Worm (Caenorhabditis elegans) whole organism, L4 larva: ENCODE data around the gene dod-20.

ENCODE experiments used
- ZK337.2 ChIP-seq: fragments of 200-800 bp; sonication (Bioruptor generic); IDR thresholded peaks from 2 replicates; pipeline ENCODE4 v1.3.6; 2022; ENCODE audit warnings: missing genetic modification reagents, missing genetic modification characterization, missing compliant biosample characterization
- ZK546.5 ChIP-seq, 2 experiments: sonication (generic microtip); optimal IDR thresholded peaks; 2 replicates each; lab custom pipeline; 2017; ENCODE audit warnings: missing biosample characterization in 2 of 2, missing genetic modification characterization in 2 of 2
- ama-1 ChIP-seq: fragments of 150-350 bp; optimal IDR thresholded peaks from 2 replicates; lab custom pipeline; 2014; ENCODE audit warnings: inconsistent platforms, mixed read lengths
- duxl-1 ChIP-seq: sonication (generic microtip); optimal IDR thresholded peaks from 2 replicates; lab custom pipeline; 2016; ENCODE audit warnings: mild to moderate bottlenecking, missing genetic modification characterization, moderate library complexity, missing compliant biosample characterization; ENCODE audit not compliant: poor library complexity
- lir-3 ChIP-seq: sonication (generic microtip); optimal IDR thresholded peaks from 2 replicates; lab custom pipeline; 2016; ENCODE audit warnings: mild to moderate bottlenecking, missing genetic modification characterization, missing compliant biosample characterization
- nhr-6 ChIP-seq: fragments of 150-350 bp; optimal IDR thresholded peaks from 2 replicates; lab custom pipeline; 2014; ENCODE audit warnings: missing biosample characterization, missing genetic modification characterization
- snpc-4 ChIP-seq: fragments of 150-350 bp; optimal IDR thresholded peaks from 2 replicates; lab custom pipeline; 2014; ENCODE audit warnings: missing biosample characterization, missing genetic modification characterization
- unc-39 ChIP-seq: sonication (generic microtip); optimal IDR thresholded peaks from 2 replicates; lab custom pipeline; 2017; ENCODE audit warnings: missing biosample characterization, missing genetic modification characterization

DNA sequence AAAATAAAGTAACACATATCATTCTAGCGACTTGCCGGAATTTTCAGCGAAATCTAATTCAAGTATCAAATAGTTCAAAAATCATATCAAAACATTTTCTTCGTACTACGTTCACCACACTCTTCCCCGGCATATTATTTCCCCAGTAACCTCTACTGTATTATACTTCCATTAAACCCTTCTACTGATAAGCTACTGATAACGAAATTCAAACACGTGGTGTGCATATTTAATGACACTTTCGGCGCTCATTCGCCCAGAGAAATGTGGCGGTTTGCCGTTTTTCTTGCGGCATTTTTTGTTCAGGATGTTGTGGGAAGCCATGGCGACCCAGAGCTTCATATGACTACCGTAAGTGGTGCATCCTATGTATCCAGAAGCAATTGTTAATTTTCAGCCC, 36.7 kb upstream of the dod-20 start, which contains the start of gene lipl-5:
- TF ChIP-seq ama-1 (lab: Kevin White, UChicago) (no peak), unc-39 (tag; lab: Kevin White, UChicago) (no peak), ZK337.2 (GFP tag; lab: Robert Waterston, UW) (no peak), duxl-1 (tag; lab: Kevin White, UChicago) (no peak), lir-3 (tag; lab: Kevin White, UChicago) (no peak), nhr-6 (tag; lab: Kevin White, UChicago) (no peak), ZK546.5 (tag; optimal IDR thresholded peaks at IDR 0.05; lab: Kevin White, UChicago) (no peak), snpc-4 (tag; lab: Kevin White, UChicago) (no peak)
